Fruit fly (Drosophila melanogaster) ovary, adult (tissue): Measurements from ENCODE around the gene CG6749.
A peak's percentile ranks its signal among the peaks of the same experiment; 100 is the strongest.

Source experiments
- CG17801 ChIP-seq: fragments of 200-800 bp; optimal IDR thresholded peaks from 2 replicates; lab custom pipeline; 2019; ENCODE audit warnings: missing biosample characterization, mild to moderate bottlenecking, missing genetic modification characterization, moderate library complexity; ENCODE audit not compliant: partially characterized antibody

The CG6749 gene

DNA sequence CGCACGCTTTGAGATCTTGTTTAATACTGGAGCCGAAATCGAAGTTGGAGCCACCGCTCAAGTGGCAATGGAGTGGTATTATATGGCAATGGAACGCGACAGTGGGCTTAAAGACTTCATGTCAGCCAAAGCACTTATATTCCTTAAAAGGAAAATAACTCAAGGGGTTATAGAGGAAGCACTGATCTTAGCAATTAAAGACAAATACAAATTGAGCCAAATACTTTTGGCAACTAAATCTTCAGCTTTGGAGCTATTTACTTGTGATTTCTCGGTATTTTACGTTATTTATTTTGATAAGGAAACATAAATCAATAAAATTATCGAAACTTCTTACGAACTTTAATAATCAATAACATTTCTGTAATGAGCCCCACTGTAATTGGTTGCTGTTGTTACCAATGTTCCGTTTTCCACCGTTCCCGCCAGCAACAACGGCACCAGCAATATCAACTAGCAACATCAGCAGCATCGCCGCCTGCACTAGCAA lies 10.5 kb upstream of the CG6749 start:
- TF ChIP-seq CG17801 (GFP tag; lab: Kevin White, UChicago) = peak; percentile 89

DNA sequence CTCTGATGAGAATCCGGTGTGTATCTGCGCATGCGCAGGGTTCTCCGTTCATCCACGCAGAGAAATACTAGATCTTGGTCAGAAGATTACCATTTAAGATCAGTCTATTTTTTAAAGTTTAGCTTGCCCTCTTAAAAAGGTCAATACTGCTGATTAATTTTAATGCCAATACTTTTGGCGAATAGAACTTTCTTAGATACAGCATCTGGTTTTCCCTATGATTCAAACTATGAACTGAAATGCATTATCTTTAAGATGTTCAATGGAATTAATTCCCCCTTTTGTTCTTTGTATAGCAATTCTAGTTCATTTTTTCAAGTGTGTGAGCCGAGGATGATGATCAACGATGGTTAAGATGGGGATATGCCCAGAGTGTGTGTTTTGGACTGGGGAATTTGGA lies 8.7 kb upstream of the CG6749 start:
- TF ChIP-seq CG17801 (GFP tag; lab: Kevin White, UChicago) = no peak

DNA sequence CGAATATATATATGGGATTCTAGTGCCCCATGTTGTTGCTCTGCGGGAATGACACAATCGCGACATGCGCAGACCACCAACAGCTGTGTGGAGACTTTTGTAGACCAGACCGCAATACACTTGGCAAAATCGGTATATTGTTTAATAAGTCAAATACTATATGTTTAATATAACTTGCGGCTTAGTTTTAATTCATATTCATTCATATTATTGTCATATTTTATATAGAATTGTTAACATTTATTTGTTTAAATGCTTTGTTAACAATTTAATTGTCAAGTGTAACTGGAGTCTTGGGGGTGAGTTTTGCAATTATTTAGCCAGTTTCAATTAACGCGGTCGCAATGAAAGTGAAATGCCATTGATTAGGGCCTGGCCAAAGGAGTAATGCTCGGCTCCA lies 6.0 kb upstream of the CG6749 start:
- TF ChIP-seq CG17801 (GFP tag; lab: Kevin White, UChicago) = no peak

DNA sequence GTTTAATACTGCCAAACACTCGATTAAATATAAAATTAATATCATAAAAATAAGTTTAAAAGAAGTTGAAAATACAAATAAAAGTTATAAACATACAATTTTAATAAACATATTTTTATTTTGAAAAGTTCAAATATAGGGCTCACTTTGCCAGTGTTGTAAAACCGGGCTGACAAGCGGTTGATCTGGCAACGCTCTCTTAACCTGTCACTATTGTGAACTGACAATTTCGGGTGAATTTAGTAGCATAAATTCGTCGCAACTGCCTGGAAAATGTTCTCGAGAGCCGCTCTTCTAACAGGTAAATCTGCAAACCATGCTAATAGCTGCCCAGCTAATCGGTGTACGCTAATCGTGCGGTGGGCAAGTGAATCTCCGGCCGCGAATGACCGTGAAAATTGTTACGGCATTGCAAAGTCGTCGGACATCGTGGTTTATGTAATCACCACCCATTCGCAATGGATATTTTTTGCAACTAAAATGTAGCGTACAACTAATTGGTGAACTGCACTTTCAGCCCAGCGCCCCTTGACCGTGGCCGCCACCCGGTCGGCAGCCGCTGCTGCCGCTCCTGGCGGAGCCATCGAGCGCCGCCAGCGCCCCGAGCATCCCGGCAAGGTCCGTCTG lies 3.7 kb downstream of the CG6749 start, which contains the start of gene ATPsynB:
ATPsynB (plus strand) TSS at position 205 of the 627 bp plus-strand sequence.
- no peak for TF ChIP-seq CG17801 (GFP tag; lab: Kevin White, UChicago)

DNA sequence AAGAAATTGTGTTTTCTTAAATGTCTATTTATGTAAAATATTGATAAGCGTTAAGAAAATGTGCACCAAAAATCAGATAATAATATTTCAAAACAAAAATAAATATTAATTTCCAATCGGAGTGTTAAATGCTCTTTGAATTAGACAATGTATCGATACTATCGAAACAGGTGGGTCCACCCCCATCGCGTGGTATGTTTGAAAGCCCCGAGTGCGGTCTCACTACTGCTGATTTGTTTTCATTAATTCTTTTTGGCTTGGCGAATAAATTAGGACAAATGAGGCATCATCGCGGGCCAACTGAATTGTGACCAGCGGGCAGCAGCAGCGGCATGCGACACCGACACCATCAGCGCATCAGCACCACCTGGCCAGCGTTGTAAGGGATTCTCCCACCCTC lies 6.9 kb downstream of the CG6749 start, which contains the start of gene Naa60:
Naa60 (plus strand) TSS at position 189 of the 400 bp plus-strand sequence.
- peak; percentile 28 for TF ChIP-seq CG17801 (GFP tag; lab: Kevin White, UChicago)

DNA sequence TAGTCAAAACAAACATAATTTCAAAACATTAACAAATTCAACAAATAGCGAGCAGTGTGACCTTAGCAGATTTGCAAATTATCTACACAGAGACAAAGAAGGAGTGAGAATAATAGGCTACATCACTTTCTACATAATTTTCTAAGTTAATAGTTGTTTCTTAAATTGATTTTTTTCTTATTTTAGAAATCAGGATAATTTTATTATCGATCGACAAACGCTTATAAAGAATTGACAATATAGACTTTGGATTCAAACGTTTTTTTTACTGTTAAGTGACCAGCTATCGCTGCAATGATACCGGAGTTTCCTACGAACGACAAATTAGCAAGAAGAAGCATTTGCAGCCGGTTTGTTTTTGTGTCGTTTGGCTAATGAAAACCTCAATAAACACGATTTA lies 10.5 kb downstream of the CG6749 start, which contains the start of the genes nbs and defl:
nbs (minus strand) TSS at position 87 of the 400 bp plus-strand sequence.
defl (plus strand) TSS at position 316 of the 400 bp plus-strand sequence.
- TF ChIP-seq CG17801 (GFP tag; lab: Kevin White, UChicago) = peak; percentile 63

dm6 chr3L:9720102-9720501 lies 13.5 kb downstream of the CG6749 start:
- TF ChIP-seq CG17801 (GFP tag; lab: Kevin White, UChicago) = no peak

DNA sequence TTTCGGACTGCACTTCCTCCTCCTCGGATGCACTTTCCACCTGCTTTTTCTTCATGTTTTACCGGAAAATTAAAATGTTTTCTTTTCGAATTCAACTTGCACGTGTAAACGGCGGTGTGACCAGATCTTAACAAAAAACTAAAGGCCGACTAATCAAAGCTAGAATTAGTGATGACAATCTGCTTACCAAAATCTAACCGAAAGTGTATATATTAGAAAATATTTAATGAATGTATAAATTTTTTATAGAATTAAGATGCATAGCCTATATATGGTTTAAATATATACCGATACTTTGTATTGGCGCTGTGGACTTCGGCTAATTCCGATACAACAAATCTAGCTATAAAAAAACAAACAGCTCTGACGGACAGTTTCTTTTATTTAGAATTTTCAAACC lies 14.7 kb downstream of the CG6749 start, which contains the start of the genes CG18178 and CG14174:
CG18178 (minus strand) TSS at position 216 of the 400 bp plus-strand sequence.
CG14174 (plus strand) TSS at position 400 of the 400 bp plus-strand sequence.
- peak; percentile 78 for TF ChIP-seq CG17801 (GFP tag; lab: Kevin White, UChicago)

dm6 chr3L:9717839-9718238 lies 15.8 kb downstream of the CG6749 start:
- no peak for TF ChIP-seq CG17801 (GFP tag; lab: Kevin White, UChicago)

dm6 chr3L:9717101-9717500 lies 16.5 kb downstream of the CG6749 start:
- TF ChIP-seq CG17801 (GFP tag; lab: Kevin White, UChicago) = no peak

DNA sequence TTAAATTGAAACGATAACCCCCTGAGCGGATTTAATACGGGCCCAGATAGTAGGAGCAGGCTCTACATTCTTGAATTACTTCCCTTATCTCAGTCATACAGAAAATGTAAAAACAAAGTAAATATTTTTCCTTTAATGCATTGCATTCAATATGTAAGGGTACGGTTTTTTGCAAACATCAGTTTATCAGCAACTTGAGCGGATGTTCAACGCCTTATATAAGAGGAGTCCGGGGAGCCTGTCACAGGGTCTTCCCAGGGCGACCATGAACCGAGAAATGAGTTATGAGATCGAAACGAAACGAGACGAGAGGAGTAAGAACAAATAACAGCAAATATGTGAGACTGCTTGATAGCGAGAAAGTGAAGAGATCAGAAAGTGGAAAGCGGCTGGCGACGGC lies 17.0 kb downstream of the CG6749 start:
- TF ChIP-seq CG17801 (GFP tag; lab: Kevin White, UChicago) = no peak

dm6 chr3L:9714537-9715144 lies 19.0 kb downstream of the CG6749 start:
- TF ChIP-seq CG17801 (GFP tag; lab: Kevin White, UChicago) = no peak

dm6 chr3L:9713828-9714536 lies 19.6 kb downstream of the CG6749 start, which contains the start of gene vsg:
Gene vsg (plus strand): TSS chr3L:9714324.
- peak; percentile 66 for TF ChIP-seq CG17801 (GFP tag; lab: Kevin White, UChicago)

dm6 chr3L:9713383-9713827 lies 20.2 kb downstream of the CG6749 start, which contains the start of gene SH3PX1:
Gene SH3PX1 (minus strand): TSS chr3L:9713827.
- TF ChIP-seq CG17801 (GFP tag; lab: Kevin White, UChicago) = no peak
